Fruit fly (Drosophila melanogaster): ENCODE data around the gene CG2233.

The CG2233 gene

DNA sequence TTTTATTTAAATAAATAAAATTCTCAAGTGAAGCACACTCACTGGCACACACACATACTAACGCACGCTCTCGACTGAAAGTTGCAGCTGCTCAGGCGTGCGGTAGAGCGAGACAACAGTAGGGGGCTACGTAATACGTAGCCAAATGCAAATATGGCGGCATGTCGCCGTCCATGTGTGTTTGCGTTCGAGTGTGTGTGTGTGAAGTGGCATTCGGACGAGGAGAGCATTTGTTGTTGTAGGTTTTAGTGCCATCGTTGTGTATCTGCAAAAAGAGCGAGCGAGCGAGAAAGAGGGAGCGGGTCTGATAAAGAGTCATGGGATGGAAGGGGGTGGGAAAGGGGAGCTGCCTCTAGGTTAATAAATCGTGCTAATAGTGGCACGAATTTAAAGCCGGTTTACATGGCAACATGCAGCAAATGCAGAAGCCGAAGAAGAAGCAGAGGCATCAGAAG is 21.2 kb upstream of the CG2233 start (continued):
- TF ChIP-seq Poxn (GFP tag; IDR thresholded peaks at IDR 0.05) (no peak), sug (tag; optimal IDR thresholded peaks at IDR 0.05) (peak; percentile 30), zen (tag; optimal IDR thresholded peaks at IDR 0.05) (no peak), pho (GFP tag; optimal IDR thresholded peaks at IDR 0.05) (no peak), CG17912 (GFP tag; optimal IDR thresholded peaks at IDR 0.05) (peak; percentile 13), CG8290 (GFP tag; optimal IDR thresholded peaks at IDR 0.05) (no peak), CG8290 (tag; optimal IDR thresholded peaks at IDR 0.05) (peak in 1 of 2 experiments; percentile 48), h (optimal IDR thresholded peaks at IDR 0.05) (no peak), Neu2 (GFP tag; optimal IDR thresholded peaks at IDR 0.05; ENCODE audit: borderline replicate concordance) (no peak), Rfx (GFP tag; IDR thresholded peaks at IDR 0.05) (0 out of 2 replicates have a peak, but pooled peaks have one; percentile 23), CG7271 (tag; optimal IDR thresholded peaks at IDR 0.05) (no peak), Hr78 (GFP tag; optimal IDR thresholded peaks at IDR 0.05) (peak in 1 of 2 experiments; percentile 19), CG33213 (GFP tag; optimal IDR thresholded peaks at IDR 0.05) (no peak), exex (tag; optimal IDR thresholded peaks at IDR 0.05) (no peak), Fer1 (GFP tag; optimal IDR thresholded peaks at IDR 0.05) (no peak), zen2 (GFP tag; IDR thresholded peaks at IDR 0.05; ENCODE audit: partially characterized antibody) (no peak), Hr3 (GFP tag; optimal IDR thresholded peaks at IDR 0.05) (no peak), chif (GFP tag; optimal IDR thresholded peaks at IDR 0.05) (no peak), CG5245 (GFP tag; optimal IDR thresholded peaks at IDR 0.05) (no peak), crp (GFP tag; optimal IDR thresholded peaks at IDR 0.05) (no peak), Dfd (GFP tag; optimal IDR thresholded peaks at IDR 0.05) (no peak), CG15696 (tag; optimal IDR thresholded peaks at IDR 0.05) (no peak), fd3F (GFP tag; optimal IDR thresholded peaks at IDR 0.05) (no peak), CG10565 (GFP tag; optimal IDR thresholded peaks at IDR 0.05) (no peak), CG34376 (GFP tag; optimal IDR thresholded peaks at IDR 0.05) (peak; percentile 67), CG17829 (tag; optimal IDR thresholded peaks at IDR 0.05) (peak; percentile 20), CG2202 (tag; optimal IDR thresholded peaks at IDR 0.05) (no peak), Camta (GFP tag; optimal IDR thresholded peaks at IDR 0.05) (no peak), wek (GFP tag; optimal IDR thresholded peaks at IDR 0.05) (peak; percentile 7), nerfin-1 (tag; optimal IDR thresholded peaks at IDR 0.05) (peak; percentile 71), CG31388 (GFP tag; optimal IDR thresholded peaks at IDR 0.05) (no peak), maf-S (GFP tag; optimal IDR thresholded peaks at IDR 0.05) (no peak), zfh2 (GFP tag; optimal IDR thresholded peaks at IDR 0.05) (no peak), seq (GFP tag; IDR thresholded peaks at IDR 0.05) (peak; percentile 19; the same call in 1 of the 2 replicates), pros (GFP tag; optimal IDR thresholded peaks at IDR 0.05) (peak; percentile 44), CoRest (tag; optimal IDR thresholded peaks at IDR 0.05) (no peak), fu2 (GFP tag; optimal IDR thresholded peaks at IDR 0.05) (no peak), CG11456 (GFP tag; IDR thresholded peaks at IDR 0.05) (no peak), row (GFP tag; IDR thresholded peaks at IDR 0.05) (peak; percentile 7; the same call in 1 of the 3 replicates), eyg (GFP tag; optimal IDR thresholded peaks at IDR 0.05) (no peak), CG14860 (GFP tag; IDR thresholded peaks at IDR 0.05; ENCODE audit: partially characterized antibody) (no peak), MESR4 (GFP tag; optimal IDR thresholded peaks at IDR 0.05) (peak; percentile 21), klu (GFP tag; IDR thresholded peaks at IDR 0.05) (no peak), BEAF-32 (GFP tag; optimal IDR thresholded peaks at IDR 0.05) (no peak), gt (GFP tag; IDR thresholded peaks at IDR 0.05) (no peak), Gug (GFP tag; IDR thresholded peaks at IDR 0.05) (no peak), CG3281 (GFP tag; optimal IDR thresholded peaks at IDR 0.05) (no peak), CG13123 (GFP tag; optimal IDR thresholded peaks at IDR 0.05) (no peak), Oaz (GFP tag; IDR thresholded peaks at IDR 0.05) (no peak), vfl (GFP tag; optimal IDR thresholded peaks at IDR 0.05) (no peak), CG10979 (tag; optimal IDR thresholded peaks at IDR 0.05) (no peak)

Data from whole organism, embryonic.